Worm (Caenorhabditis elegans): ENCODE results near the gene F26G1.2.

- TF ChIP-seq unc-55 (GFP tag; optimal IDR thresholded peaks at IDR 0.05) = no peak
- TF ChIP-seq C08G9.2 (tag; optimal IDR thresholded peaks at IDR 0.05) = no peak
- no peak for TF ChIP-seq ahr-1 (tag; optimal IDR thresholded peaks at IDR 0.05)
- no peak for TF ChIP-seq lin-11 (tag; optimal IDR thresholded peaks at IDR 0.05)
- no peak for TF ChIP-seq tbx-7 (tag; optimal IDR thresholded peaks at IDR 0.05)
- TF ChIP-seq elt-2 (tag; optimal IDR thresholded peaks at IDR 0.05) = no peak
- TF ChIP-seq nfya-1 (tag; optimal IDR thresholded peaks at IDR 0.05) = no peak
- no peak for TF ChIP-seq ceh-24 (tag; optimal IDR thresholded peaks at IDR 0.05)
- no peak for TF ChIP-seq sdc-2 (tag; optimal IDR thresholded peaks at IDR 0.05)
Measured at ce11 chrII:4786181-4786580, 23.3 kb downstream of the F26G1.2 start, which contains the start of gene msp-3.
